Worm (Caenorhabditis elegans) whole organism, L4 larva: ENCODE results near the gene C55A6.11.

Experiments
- F26F4.8 ChIP-seq: fragments of 200-800 bp; sonication (Bioruptor generic); conservative IDR thresholded peaks from 2 replicates; pipeline ENCODE4 v1.3.6; 2022; ENCODE audit warnings: missing genetic modification characterization, missing compliant biosample characterization
- R02D3.7 ChIP-seq: fragments of 150-350 bp; sonication (generic microtip); optimal IDR thresholded peaks from 3 replicates; lab custom pipeline; 2014; ENCODE audit warnings: missing biosample characterization, missing genetic modification characterization
- ZK337.2 ChIP-seq: fragments of 200-800 bp; sonication (Bioruptor generic); IDR thresholded peaks from 2 replicates; pipeline ENCODE4 v1.3.6; 2022; ENCODE audit warnings: missing genetic modification reagents, missing genetic modification characterization, missing compliant biosample characterization
- arid-1 ChIP-seq: fragments of 200-800 bp; sonication (Bioruptor generic); conservative IDR thresholded peaks from 2 replicates; pipeline ENCODE4 v1.3.6; 2022; ENCODE audit warnings: missing genetic modification reagents, missing genetic modification characterization, missing compliant biosample characterization
- ceh-20 ChIP-seq: fragments of 200-800 bp; sonication (Bioruptor generic); IDR thresholded peaks from 2 replicates; pipeline ENCODE4 v1.3.6; 2022; ENCODE audit warnings: missing genetic modification reagents, missing genetic modification characterization, missing compliant biosample characterization
- ceh-32 ChIP-seq: sonication (generic microtip); optimal IDR thresholded peaks from 2 replicates; lab custom pipeline; 2016; ENCODE audit warnings: mild to moderate bottlenecking, missing genetic modification characterization, missing compliant biosample characterization; ENCODE audit not compliant: poor library complexity
- ceh-44 ChIP-seq: fragments of 200-800 bp; sonication (Bioruptor generic); IDR thresholded peaks from 2 replicates; pipeline ENCODE4 v1.3.6; 2022; ENCODE audit warnings: missing genetic modification reagents, missing genetic modification characterization, missing compliant biosample characterization
- ctbp-1 ChIP-seq: fragments of 200-800 bp; sonication (Bioruptor generic); IDR thresholded peaks from 2 replicates; pipeline ENCODE4 v1.3.6; 2022; ENCODE audit warnings: missing genetic modification reagents, missing genetic modification characterization, missing compliant biosample characterization
- daf-16 ChIP-seq, 3 experiments: sonication (generic microtip); optimal IDR thresholded peaks; 2 replicates each; lab custom pipeline; 2016 to 2017; ENCODE audit warnings: missing genetic modification characterization in 3 of 3, missing genetic modification reagents in 3 of 3, mild to moderate bottlenecking in 2 of 3, missing compliant biosample characterization in 2 of 3, missing biosample characterization in 1 of 3, moderate library complexity in 1 of 3
- dmd-6 ChIP-seq: fragments of 200-800 bp; sonication (Bioruptor generic); IDR thresholded peaks from 2 replicates; pipeline ENCODE4 v1.3.6; 2022; ENCODE audit warnings: missing genetic modification reagents, missing genetic modification characterization, missing compliant biosample characterization
- dmd-9 ChIP-seq: fragments of 200-800 bp; sonication (Bioruptor generic); IDR thresholded peaks from 2 replicates; pipeline ENCODE4 v1.3.6; 2022; ENCODE audit warnings: missing genetic modification reagents, missing genetic modification characterization, missing compliant biosample characterization
- egl-43 ChIP-seq: fragments of 200-800 bp; sonication (Bioruptor generic); IDR thresholded peaks from 2 replicates; pipeline ENCODE4 v1.3.6; 2022; ENCODE audit warnings: missing genetic modification reagents, missing genetic modification characterization, missing compliant biosample characterization
- hif-1 ChIP-seq, 2 experiments: sonication (generic microtip); optimal IDR thresholded peaks; 2 replicates each; lab custom pipeline; 2016 to 2017; ENCODE audit warnings: missing compliant biosample characterization in 2 of 2, missing genetic modification characterization in 2 of 2, missing genetic modification reagents in 2 of 2, missing genotype in 2 of 2, mild to moderate bottlenecking in 1 of 2
- hlh-11 ChIP-seq: fragments of 200-800 bp; sonication (Bioruptor generic); optimal IDR thresholded peaks from 2 replicates; lab custom pipeline; 2018; ENCODE audit warnings: mild to moderate bottlenecking, missing genetic modification characterization, missing compliant biosample characterization
- hlh-30 ChIP-seq: sonication (generic microtip); optimal IDR thresholded peaks from 2 replicates; lab custom pipeline; 2017; ENCODE audit warnings: antibody characterized with exemption, mild to moderate bottlenecking, missing genetic modification characterization, missing compliant biosample characterization; ENCODE audit not compliant: insufficient read depth
- lin-13 ChIP-seq: fragments of 150-350 bp; optimal IDR thresholded peaks from 2 replicates; lab custom pipeline; 2014; ENCODE audit warnings: missing biosample characterization, missing genetic modification reagents, missing genetic modification characterization
- lin-15B ChIP-seq: fragments of 150-350 bp; sonication (generic microtip); optimal IDR thresholded peaks from 3 replicates; lab custom pipeline; 2014; ENCODE audit warnings: missing biosample characterization, missing genetic modification characterization
- lin-38 ChIP-seq: fragments of 200-800 bp; sonication (Bioruptor generic); IDR thresholded peaks from 2 replicates; pipeline ENCODE4 v1.3.6; 2022; ENCODE audit warnings: missing genetic modification reagents, missing genetic modification characterization, missing compliant biosample characterization
- lsy-2 ChIP-seq, 2 experiments: fragments of 150-350 bp in 1 of 2; sonication (generic microtip) in 1 of 2; optimal IDR thresholded peaks; 2 replicates each; lab custom pipeline; 2014 to 2017; ENCODE audit warnings: missing biosample characterization in 2 of 2, missing genetic modification characterization in 2 of 2
- mdl-1 ChIP-seq, 2 experiments: fragments of 150-350 bp in 1 of 2; sonication (generic microtip) in 1 of 2; optimal IDR thresholded peaks; 2 replicates each; lab custom pipeline; 2014 to 2017; ENCODE audit warnings: missing biosample characterization in 2 of 2, missing genetic modification characterization in 2 of 2
- mes-2 ChIP-seq: sonication (generic microtip); optimal IDR thresholded peaks from 2 replicates; lab custom pipeline; 2016; ENCODE audit warnings: missing genotype, mild to moderate bottlenecking, missing genetic modification characterization, missing compliant biosample characterization; ENCODE audit not compliant: poor library complexity, severe bottlenecking
- mxl-3 ChIP-seq: fragments of 200-800 bp; sonication (Bioruptor generic); optimal IDR thresholded peaks from 2 replicates; lab custom pipeline; 2018; ENCODE audit warnings: mild to moderate bottlenecking, missing genetic modification characterization, missing compliant biosample characterization
- nhr-102 ChIP-seq: sonication (generic microtip); optimal IDR thresholded peaks from 2 replicates; lab custom pipeline; 2016; ENCODE audit warnings: mild to moderate bottlenecking, missing genetic modification characterization, moderate library complexity, missing compliant biosample characterization
- nhr-11 ChIP-seq: fragments of 150-350 bp; optimal IDR thresholded peaks from 2 replicates; lab custom pipeline; 2014; ENCODE audit warnings: missing biosample characterization, missing genetic modification characterization
- nhr-111 ChIP-seq: fragments of 200-800 bp; sonication (Bioruptor generic); optimal IDR thresholded peaks from 2 replicates; lab custom pipeline; 2018; ENCODE audit warnings: mild to moderate bottlenecking, missing genetic modification characterization, missing compliant biosample characterization
- nhr-25 ChIP-seq: sonication (generic microtip); optimal IDR thresholded peaks from 2 replicates; lab custom pipeline; 2017; ENCODE audit warnings: missing genetic modification characterization, mild to moderate bottlenecking, missing compliant biosample characterization, antibody characterized with exemption, moderate library complexity, borderline replicate concordance; ENCODE audit not compliant: insufficient read depth
- nhr-28 ChIP-seq: fragments of 150-350 bp; optimal IDR thresholded peaks from 2 replicates; lab custom pipeline; 2014; ENCODE audit warnings: missing biosample characterization, missing genetic modification characterization
- nhr-42 ChIP-seq: fragments of 200-800 bp; sonication (Bioruptor generic); IDR thresholded peaks from 2 replicates; pipeline ENCODE4 v1.3.6; 2022; ENCODE audit warnings: missing genetic modification characterization, missing compliant biosample characterization
- nhr-48 ChIP-seq: sonication (generic microtip); optimal IDR thresholded peaks from 2 replicates; lab custom pipeline; 2016; ENCODE audit warnings: mild to moderate bottlenecking, missing genetic modification characterization, missing compliant biosample characterization
- nhr-6 ChIP-seq: fragments of 150-350 bp; optimal IDR thresholded peaks from 2 replicates; lab custom pipeline; 2014; ENCODE audit warnings: missing biosample characterization, missing genetic modification characterization
- pha-4 ChIP-seq, 2 experiments: fragments of 150-350 bp in 1 of 2; fragments of 200-800 bp in 1 of 2; sonication (Bioruptor generic) in 1 of 2; IDR thresholded peaks in 1 of 2; optimal IDR thresholded peaks in 1 of 2; 2 replicates each; pipeline versions ENCODE4 v1.3.6 to Lab custom; 2014 to 2022; ENCODE audit warnings: missing genetic modification characterization in 2 of 2, missing genetic modification reagents in 2 of 2, missing biosample characterization in 1 of 2, missing compliant biosample characterization in 1 of 2
- pqm-1 ChIP-seq: sonication (generic microtip); optimal IDR thresholded peaks from 2 replicates; lab custom pipeline; 2017; ENCODE audit warnings: missing biosample characterization, missing genetic modification characterization
- rbr-2 ChIP-seq: sonication (generic microtip); optimal IDR thresholded peaks from 2 replicates; lab custom pipeline; 2016; ENCODE audit warnings: missing genotype, missing genetic modification characterization, missing compliant biosample characterization
- saeg-2 ChIP-seq: fragments of 200-800 bp; sonication (Bioruptor generic); IDR thresholded peaks from 2 replicates; pipeline ENCODE4 v1.3.6; 2022; ENCODE audit warnings: missing genetic modification reagents, missing genetic modification characterization, missing compliant biosample characterization
- snpc-1.2 ChIP-seq: fragments of 200-800 bp; sonication (Bioruptor generic); IDR thresholded peaks from 2 replicates; pipeline ENCODE4 v1.3.6; 2022; ENCODE audit warnings: missing genetic modification reagents, missing genetic modification characterization, missing compliant biosample characterization
- spr-1 ChIP-seq: sonication (generic microtip); optimal IDR thresholded peaks from 2 replicates; lab custom pipeline; 2016; ENCODE audit warnings: mild to moderate bottlenecking, missing genetic modification characterization, missing compliant biosample characterization
- tra-1 ChIP-seq: fragments of 200-800 bp; sonication (Bioruptor generic); IDR thresholded peaks from 2 replicates; pipeline ENCODE4 v1.3.6; 2022; ENCODE audit warnings: missing genetic modification reagents, missing genetic modification characterization, missing compliant biosample characterization
- unc-130 ChIP-seq: sonication (generic microtip); optimal IDR thresholded peaks from 2 replicates; lab custom pipeline; 2016; ENCODE audit warnings: missing genetic modification reagents, missing genetic modification characterization, missing compliant biosample characterization
- zag-1 ChIP-seq: fragments of 150-350 bp; optimal IDR thresholded peaks from 2 replicates; lab custom pipeline; 2014; ENCODE audit warnings: missing biosample characterization, missing genetic modification characterization
- zfp-2 ChIP-seq: sonication (generic microtip); optimal IDR thresholded peaks from 2 replicates; lab custom pipeline; 2016; ENCODE audit warnings: mild to moderate bottlenecking, missing genetic modification characterization, missing compliant biosample characterization

Gene C55A6.11

ce11 chrV:11504853-11505397 is 15.4 kb upstream of the C55A6.11 start, which contains the start of the genes C55A6.1 and C55A6.10 (continued):
- TF ChIP-seq rbr-2: peak; percentile 81
- TF ChIP-seq ZK337.2 (GFP tag; lab: Robert Waterston, UW): 0 out of 2 replicates have a peak, but pooled peaks have one; percentile 11
- TF ChIP-seq nhr-42 (GFP tag; lab: Robert Waterston, UW): peak; percentile 76
- peak; percentile 85 for TF ChIP-seq unc-130 (GFP tag; lab: Kevin White, UChicago)
- peak in 1 of 2 experiments; percentile 23 for TF ChIP-seq hif-1 (tag; optimal IDR thresholded peaks at IDR 0.05; lab: Kevin White, UChicago)
- TF ChIP-seq mxl-3 (GFP tag; lab: Kevin White, UChicago): peak; percentile 41
- peak; percentile 49 for TF ChIP-seq hlh-30 (tag; lab: Kevin White, UChicago)
- peak; percentile 78 for TF ChIP-seq snpc-1.2 (GFP tag; lab: Robert Waterston, UW)
- TF ChIP-seq lsy-2 (tag; optimal IDR thresholded peaks at IDR 0.05; lab: Kevin White, UChicago): peak; percentile 31 to 81
- peak; percentile 62 for TF ChIP-seq spr-1 (tag; lab: Kevin White, UChicago)
- TF ChIP-seq ceh-20 (GFP tag; lab: Robert Waterston, UW): peak; percentile 69
- TF ChIP-seq mdl-1 (tag; optimal IDR thresholded peaks at IDR 0.05; lab: Kevin White, UChicago): peak in 1 of 2 experiments; percentile 52
- peak; percentile 67; the same call in 1 of the 2 replicates for TF ChIP-seq dmd-9
- TF ChIP-seq nhr-102: peak; percentile 50
- TF ChIP-seq tra-1 (GFP tag; lab: Robert Waterston, UW): 0 out of 2 replicates have a peak, but pooled peaks have one; percentile 55

- TF ChIP-seq ceh-32 (no peak), lin-15B (tag; lab: Kevin White, UChicago) (no peak), ceh-44 (no peak), lin-13 (GFP tag; lab: Kevin White, UChicago) (no peak), pha-4 (GFP tag; IDR thresholded peaks at IDR 0.05; lab: Robert Waterston, UW) (no peak), pha-4 (tag; optimal IDR thresholded peaks at IDR 0.05; lab: Kevin White, UChicago) (no peak), hlh-11 (peak; percentile 51), mes-2 (tag; lab: Kevin White, UChicago) (no peak), nhr-6 (tag; lab: Kevin White, UChicago) (no peak), daf-16 (GFP tag; optimal IDR thresholded peaks at IDR 0.05; lab: Kevin White, UChicago) (peak in 1 of 2 experiments; percentile 97), daf-16 (tag; optimal IDR thresholded peaks at IDR 0.05; lab: Kevin White, UChicago) (no peak), R02D3.7 (tag; lab: Kevin White, UChicago) (no peak), pqm-1 (tag; lab: Kevin White, UChicago) (no peak), egl-43 (no peak), ctbp-1 (GFP tag; lab: Robert Waterston, UW) (no peak), ceh-20 (GFP tag; lab: Robert Waterston, UW) (no peak), lin-38 (GFP tag; lab: Robert Waterston, UW) (no peak), zag-1 (tag; lab: Kevin White, UChicago) (no peak), nhr-48 (no peak), saeg-2 (no peak), F26F4.8 (no peak), zfp-2 (tag; lab: Kevin White, UChicago) (no peak), hlh-30 (tag; lab: Kevin White, UChicago) (no peak), nhr-11 (tag; lab: Kevin White, UChicago) (peak; percentile 24), nhr-111 (GFP tag; lab: Kevin White, UChicago) (no peak)
Measured at ce11 chrV:11506347-11506746, 14.0 kb upstream of the C55A6.11 start.

ce11 chrV:11508773-11509172 is 11.5 kb upstream of the C55A6.11 start, which contains the start of gene ttll-5:
Gene ttll-5, plus strand, starts transcription at chrV:11509060.
- TF ChIP-seq pqm-1 (tag; lab: Kevin White, UChicago) (no peak), arid-1 (GFP tag; lab: Robert Waterston, UW) (no peak), nhr-25 (tag; lab: Kevin White, UChicago) (peak; percentile 8), nhr-28 (tag; lab: Kevin White, UChicago) (peak; percentile 36), dmd-6 (no peak)
